Worm (Caenorhabditis elegans) whole organism, L2 larva: ENCODE measurements around the gene Y17G7B.18.

Experiments
- R02D3.7 ChIP-seq: fragments of 150-350 bp; optimal IDR thresholded peaks from 2 replicates; lab custom pipeline; 2014; ENCODE audit warnings: missing biosample characterization, missing genetic modification characterization
- lin-11 ChIP-seq: fragments of 150-350 bp; sonication (generic microtip); optimal IDR thresholded peaks from 2 replicates; lab custom pipeline; 2014; ENCODE audit warnings: missing biosample characterization, missing genetic modification characterization, inconsistent platforms, mixed read lengths

DNA sequence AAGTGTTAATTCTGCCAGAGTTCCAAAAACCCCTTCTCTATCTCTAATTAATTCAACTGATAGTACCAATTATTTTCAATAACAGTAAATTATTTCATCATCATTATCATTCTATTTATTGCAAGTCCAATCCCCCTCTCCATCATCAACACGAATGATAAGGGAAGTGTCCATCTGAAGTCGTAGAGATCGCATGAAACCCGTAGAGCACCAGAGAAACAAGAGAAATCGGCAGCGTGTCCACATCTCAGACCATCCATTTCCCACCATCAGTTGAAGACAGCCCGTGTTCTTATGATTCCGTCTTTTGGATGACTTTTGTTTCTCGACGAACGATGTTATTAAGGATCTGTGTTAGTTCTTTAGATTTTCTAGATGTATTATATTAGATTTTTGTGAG lies 54.2 kb downstream of the Y17G7B.18 start:
- TF ChIP-seq lin-11 (no peak), R02D3.7 (tag; lab: Kevin White, UChicago) (no peak)
